In genomic region chr2L:4889451-4890045, dm6 we compare ENCODE assay signal across 2 fruit fly cellular contexts.
A peak's percentile ranks its signal among the peaks of the same experiment; 100 is the strongest.
TF ChIP-seq lines count a peak whose summit lies in the region.

Gene CG15625 (plus strand): TSS chr2L:4889995.

- TF ChIP-seq CTCF in whole organism, embryonic (GFP tag; optimal IDR thresholded peaks at IDR 0.05; lab: Kevin White, UChicago): no peak

TF ChIP-seq in whole organism, adult, 20 proteins besides CTCF, POLR2A, EP300 and RAD21:
- TF ChIP-seq bab1 (GFP tag; optimal IDR thresholded peaks at IDR 0.05; lab: Kevin White, UChicago): no peak
- TF ChIP-seq tj (GFP tag; optimal IDR thresholded peaks at IDR 0.05; lab: Kevin White, UChicago): peak; percentile 28

TF ChIP-seq in whole organism, embryonic, 481 proteins besides CTCF, POLR2A, EP300 and RAD21:
- TF ChIP-seq Ets65A (GFP tag; lab: Kevin White, UChicago) (peak; percentile 13), CG7928 (GFP tag; optimal IDR thresholded peaks at IDR 0.05; lab: Kevin White, UChicago) (no peak), CG1603 (tag; optimal IDR thresholded peaks at IDR 0.05; lab: Kevin White, UChicago) (no peak), CG13624 (GFP tag; optimal IDR thresholded peaks at IDR 0.05; lab: Kevin White, UChicago) (no peak), hb (GFP tag; IDR thresholded peaks at IDR 0.05; lab: Robert Waterston, UW; ENCODE audit: partially characterized antibody) (no peak), z (GFP tag; IDR thresholded peaks at IDR 0.05; lab: Robert Waterston, UW) (no peak), CG4282 (GFP tag; optimal IDR thresholded peaks at IDR 0.05; lab: Kevin White, UChicago) (no peak), CG18764 (GFP tag; optimal IDR thresholded peaks at IDR 0.05; lab: Kevin White, UChicago) (no peak), ranshi (GFP tag; IDR thresholded peaks at IDR 0.05; lab: Robert Waterston, UW) (no peak), CG15073 (GFP tag; optimal IDR thresholded peaks at IDR 0.05; lab: Kevin White, UChicago) (no peak), zen (tag; optimal IDR thresholded peaks at IDR 0.05; lab: Kevin White, UChicago) (peak; percentile 52), CG15696 (tag; optimal IDR thresholded peaks at IDR 0.05; lab: Kevin White, UChicago) (no peak), az2 (GFP tag; optimal IDR thresholded peaks at IDR 0.05; lab: Kevin White, UChicago) (no peak), Deaf1 (tag; optimal IDR thresholded peaks at IDR 0.05; lab: Kevin White, UChicago) (no peak), slou (GFP tag; optimal IDR thresholded peaks at IDR 0.05; lab: Kevin White, UChicago) (no peak), tll (GFP tag; optimal IDR thresholded peaks at IDR 0.05; lab: Kevin White, UChicago) (peak in 1 of 2 experiments; percentile 42), bigmax (GFP tag; optimal IDR thresholded peaks at IDR 0.05; lab: Kevin White, UChicago) (no peak), zfh1 (GFP tag; IDR thresholded peaks at IDR 0.05; lab: Robert Waterston, UW) (no peak), Gsc (GFP tag; IDR thresholded peaks at IDR 0.05; lab: Robert Waterston, UW) (no peak), Hand (GFP tag; optimal IDR thresholded peaks at IDR 0.05; lab: Kevin White, UChicago) (no peak), CG2875 (GFP tag; optimal IDR thresholded peaks at IDR 0.05; lab: Kevin White, UChicago) (no peak), CG8089 (GFP tag; optimal IDR thresholded peaks at IDR 0.05; lab: Kevin White, UChicago) (no peak), ATbp (GFP tag; optimal IDR thresholded peaks at IDR 0.05; lab: Kevin White, UChicago) (no peak), Dp (GFP tag; optimal IDR thresholded peaks at IDR 0.05; lab: Kevin White, UChicago) (no peak), Elba2 (GFP tag; optimal IDR thresholded peaks at IDR 0.05; lab: Kevin White, UChicago) (no peak), CG8359 (GFP tag; optimal IDR thresholded peaks at IDR 0.05; lab: Kevin White, UChicago; ENCODE audit: borderline replicate concordance) (no peak), twi (tag; optimal IDR thresholded peaks at IDR 0.05; lab: Kevin White, UChicago) (peak; percentile 90), CG31365 (tag; optimal IDR thresholded peaks at IDR 0.05; lab: Kevin White, UChicago) (no peak), sc (optimal IDR thresholded peaks at IDR 0.05; lab: Kevin White, UChicago) (no peak), sc (GFP tag; optimal IDR thresholded peaks at IDR 0.05; lab: Kevin White, UChicago) (no peak)
